Fruit fly (Drosophila melanogaster): Measurements from ENCODE around the gene poe.

Gene poe

DNA sequence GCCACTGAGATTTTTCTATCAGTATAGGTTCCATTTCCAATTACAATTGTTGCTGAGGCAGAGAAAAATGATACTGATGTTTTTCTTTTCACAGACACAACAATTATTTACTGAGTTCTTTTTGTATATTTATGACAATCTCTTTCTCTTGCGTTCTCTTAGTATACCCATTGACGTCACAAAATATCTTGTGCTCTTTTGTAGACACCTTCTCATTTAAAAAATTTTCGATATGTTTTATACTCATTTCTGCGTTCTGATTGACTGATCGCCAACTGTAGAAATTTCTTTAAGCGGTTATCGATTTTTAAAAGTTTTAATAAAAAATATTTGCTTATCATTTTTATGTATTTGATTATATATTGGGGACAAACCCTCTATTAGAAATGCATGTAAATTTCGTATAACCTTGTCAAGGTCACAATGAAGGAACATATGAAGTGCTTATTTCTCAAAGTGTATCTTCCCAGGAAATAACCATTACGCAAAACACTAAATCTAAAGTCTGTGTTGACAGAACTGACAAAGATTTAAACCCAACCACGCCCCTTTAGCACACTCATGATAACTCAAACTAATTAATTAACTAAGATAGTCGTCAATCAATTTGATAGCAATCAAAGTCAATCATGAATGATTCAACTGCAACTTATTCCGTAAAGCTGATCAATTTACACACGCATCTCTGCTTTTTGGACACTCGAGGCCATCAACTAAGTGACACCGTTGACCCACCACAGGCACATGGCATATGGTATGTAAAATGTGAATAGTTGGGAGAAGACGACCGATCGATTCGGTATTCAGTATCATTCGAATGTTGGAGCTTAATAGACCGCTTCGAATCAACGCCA, 60.6 kb downstream of the poe start, which contains the start of the genes Glyat and Tg (continued):
- TF ChIP-seq CG10565 (GFP tag; optimal IDR thresholded peaks at IDR 0.05) (no peak), CG15011 (GFP tag; optimal IDR thresholded peaks at IDR 0.05) (no peak), crol (GFP tag; IDR thresholded peaks at IDR 0.05) (no peak), CG18476 (GFP tag; optimal IDR thresholded peaks at IDR 0.05) (peak; percentile 2), CG6765 (GFP tag; optimal IDR thresholded peaks at IDR 0.05) (no peak), H15 (GFP tag; IDR thresholded peaks at IDR 0.05) (no peak), pfk (GFP tag; optimal IDR thresholded peaks at IDR 0.05) (no peak), grau (tag; optimal IDR thresholded peaks at IDR 0.05) (peak; percentile 41), NK7.1 (GFP tag; optimal IDR thresholded peaks at IDR 0.05) (no peak), sima (GFP tag; optimal IDR thresholded peaks at IDR 0.05) (no peak), Abd-B (GFP tag; optimal IDR thresholded peaks at IDR 0.05) (no peak), sc (optimal IDR thresholded peaks at IDR 0.05) (no peak), sc (GFP tag; optimal IDR thresholded peaks at IDR 0.05) (no peak), nau (GFP tag; optimal IDR thresholded peaks at IDR 0.05) (no peak), CG8944 (GFP tag; optimal IDR thresholded peaks at IDR 0.05) (no peak), Side (GFP tag; optimal IDR thresholded peaks at IDR 0.05) (no peak), Antp (GFP tag; optimal IDR thresholded peaks at IDR 0.05) (no peak), PHDP (tag; optimal IDR thresholded peaks at IDR 0.05) (peak; percentile 15), otp (GFP tag; IDR thresholded peaks at IDR 0.05) (no peak), HHEX (GFP tag; optimal IDR thresholded peaks at IDR 0.05) (peak; percentile 1), ro (GFP tag; IDR thresholded peaks at IDR 0.05) (no peak), HmgZ (tag; optimal IDR thresholded peaks at IDR 0.05) (peak; percentile 21), CG1832 (GFP tag; optimal IDR thresholded peaks at IDR 0.05) (no peak), tup (GFP tag; optimal IDR thresholded peaks at IDR 0.05) (no peak), Sin3A (optimal IDR thresholded peaks at IDR 0.05) (no peak), dan (GFP tag; IDR thresholded peaks at IDR 0.05) (no peak), Adf1 (GFP tag; IDR thresholded peaks at IDR 0.05) (no peak), da (GFP tag; optimal IDR thresholded peaks at IDR 0.05) (no peak), onecut (GFP tag; IDR thresholded peaks at IDR 0.05) (no peak), CG6791 (GFP tag; IDR thresholded peaks at IDR 0.05; ENCODE audit: partially characterized antibody) (peak; percentile 69), CG16815 (GFP tag; optimal IDR thresholded peaks at IDR 0.05) (no peak), CG14710 (tag; optimal IDR thresholded peaks at IDR 0.05) (no peak), CG3726 (GFP tag; IDR thresholded peaks at IDR 0.05) (no peak), aop (GFP tag; IDR thresholded peaks at IDR 0.05) (no peak), CG2202 (tag; optimal IDR thresholded peaks at IDR 0.05) (no peak), tgo (GFP tag; IDR thresholded peaks at IDR 0.05) (no peak), B-H2 (GFP tag; optimal IDR thresholded peaks at IDR 0.05) (peak; percentile 12), Drgx (GFP tag; IDR thresholded peaks at IDR 0.05) (no peak), CG8924 (tag; optimal IDR thresholded peaks at IDR 0.05) (peak; percentile 36), ap (GFP tag; IDR thresholded peaks at IDR 0.05) (no peak), Doc2 (GFP tag; IDR thresholded peaks at IDR 0.05) (no peak), kay (GFP tag; optimal IDR thresholded peaks at IDR 0.05) (no peak), CG13123 (GFP tag; optimal IDR thresholded peaks at IDR 0.05) (no peak), HLHmδ (GFP tag; optimal IDR thresholded peaks at IDR 0.05) (no peak), bigmax (GFP tag; optimal IDR thresholded peaks at IDR 0.05) (no peak), twi (tag; optimal IDR thresholded peaks at IDR 0.05) (no peak), chm (GFP tag; IDR thresholded peaks at IDR 0.05) (no peak), schlank (tag; optimal IDR thresholded peaks at IDR 0.05) (no peak), Hr78 (GFP tag; optimal IDR thresholded peaks at IDR 0.05) (no peak), Meics (GFP tag; optimal IDR thresholded peaks at IDR 0.05) (peak; percentile 20), Kr (GFP tag; optimal IDR thresholded peaks at IDR 0.05) (no peak)
